Fruit fly (Drosophila melanogaster) whole organism, embryonic: ENCODE measurements around the gene HINT1.

Source experiments
- Antp ChIP-seq: fragments of 200-800 bp; sonication (Bioruptor generic); optimal IDR thresholded peaks from 3 replicates; lab custom pipeline; 2016; ENCODE audit warnings: missing biosample characterization, missing genetic modification characterization
- Bteb2 ChIP-seq: fragments of 200-800 bp; sonication (Bioruptor generic); optimal IDR thresholded peaks from 2 replicates; lab custom pipeline; 2016; ENCODE audit warnings: missing biosample characterization, missing genetic modification characterization
- C15 ChIP-seq: fragments of 200-800 bp; sonication (Bioruptor generic); IDR thresholded peaks from 3 replicates; pipeline ENCODE4 v1.3.6; 2022; ENCODE audit warnings: missing biosample characterization, missing genetic modification characterization
- CG11695 ChIP-seq: fragments of 200-800 bp; sonication (Bioruptor generic); IDR thresholded peaks from 3 replicates; pipeline ENCODE4 v1.3.6; 2022; ENCODE audit warnings: missing biosample characterization, missing genetic modification characterization
- CG12071 ChIP-seq: fragments of 200-800 bp; sonication (Bioruptor generic); optimal IDR thresholded peaks from 3 replicates; lab custom pipeline; 2018; ENCODE audit warnings: missing biosample characterization, mild to moderate bottlenecking, missing genetic modification characterization
- CG12236 ChIP-seq: fragments of 200-800 bp; sonication (Bioruptor generic); optimal IDR thresholded peaks from 2 replicates; lab custom pipeline; 2016; ENCODE audit warnings: missing biosample characterization, missing genetic modification characterization
- CG12659 ChIP-seq: fragments of 200-800 bp; sonication (Bioruptor generic); optimal IDR thresholded peaks from 3 replicates; lab custom pipeline; 2017; ENCODE audit warnings: mild to moderate bottlenecking, missing biosample characterization, missing genetic modification reagents, missing genetic modification characterization
- CG13775 ChIP-seq: fragments of 200-800 bp; sonication (Bioruptor generic); optimal IDR thresholded peaks from 3 replicates; lab custom pipeline; 2017; ENCODE audit warnings: missing biosample characterization, mild to moderate bottlenecking, missing genetic modification characterization
- CG13894 ChIP-seq: fragments of 200-800 bp; sonication (Bioruptor generic); optimal IDR thresholded peaks from 3 replicates; lab custom pipeline; 2018; ENCODE audit warnings: missing biosample characterization, mild to moderate bottlenecking, missing genetic modification characterization, moderate library complexity
- CG14014 ChIP-seq: fragments of 200-800 bp; sonication (Bioruptor generic); IDR thresholded peaks from 2 replicates; pipeline ENCODE4 v1.3.6; 2022; ENCODE audit warnings: missing biosample characterization, missing genetic modification characterization
- CG14441 ChIP-seq: fragments of 200-800 bp; sonication (Bioruptor generic); IDR thresholded peaks from 2 replicates; pipeline ENCODE4 v1.3.6; 2022; ENCODE audit warnings: missing biosample characterization, missing genetic modification characterization
- CG15479 ChIP-seq: fragments of 200-800 bp; sonication (Bioruptor generic); optimal IDR thresholded peaks from 3 replicates; lab custom pipeline; 2019; ENCODE audit warnings: missing biosample characterization, mild to moderate bottlenecking, missing genetic modification characterization, moderate library complexity
- CG17912 ChIP-seq: fragments of 200-800 bp; sonication (Bioruptor generic); optimal IDR thresholded peaks from 2 replicates; lab custom pipeline; 2018; ENCODE audit warnings: missing biosample characterization, mild to moderate bottlenecking, missing genetic modification characterization
- CG18619 ChIP-seq: fragments of 200-800 bp; sonication (Bioruptor generic); optimal IDR thresholded peaks from 3 replicates; lab custom pipeline; 2017; ENCODE audit warnings: missing biosample characterization, mild to moderate bottlenecking, missing genetic modification characterization
- CG3065 ChIP-seq: fragments of 200-800 bp; sonication (Bioruptor generic); optimal IDR thresholded peaks from 2 replicates; lab custom pipeline; 2016; ENCODE audit warnings: missing biosample characterization, missing genetic modification characterization
- CG31365 ChIP-seq: fragments of 200-800 bp; sonication (Bioruptor generic); optimal IDR thresholded peaks from 2 replicates; lab custom pipeline; 2018; ENCODE audit warnings: missing biosample characterization, mild to moderate bottlenecking, missing genetic modification characterization
- CG4820 ChIP-seq: fragments of 200-800 bp; sonication (Bioruptor generic); optimal IDR thresholded peaks from 3 replicates; lab custom pipeline; 2016; ENCODE audit warnings: missing biosample characterization, missing genetic modification characterization
- CG6654 ChIP-seq: fragments of 200-800 bp; sonication (Bioruptor generic); optimal IDR thresholded peaks from 2 replicates; lab custom pipeline; 2017; ENCODE audit warnings: missing biosample characterization, mild to moderate bottlenecking, missing genetic modification characterization
- CG6765 ChIP-seq: fragments of 200-800 bp; sonication (Bioruptor generic); optimal IDR thresholded peaks from 3 replicates; lab custom pipeline; 2017; ENCODE audit warnings: missing biosample characterization, mild to moderate bottlenecking, missing genetic modification characterization
- CG9727 ChIP-seq: fragments of 200-800 bp; sonication (Bioruptor generic); optimal IDR thresholded peaks from 3 replicates; lab custom pipeline; 2017; ENCODE audit warnings: missing biosample characterization, mild to moderate bottlenecking, missing genetic modification characterization
- Dfd ChIP-seq, 2 experiments: fragments of >200 bp; optimal IDR thresholded peaks; 2 replicates each; lab custom pipeline; 2017; ENCODE audit warnings: missing biosample characterization in 2 of 2, missing genetic modification characterization in 2 of 2
- E2f1 ChIP-seq: fragments of 200-800 bp; sonication (Bioruptor generic); IDR thresholded peaks from 2 replicates; pipeline ENCODE4 v1.3.6; 2022; ENCODE audit warnings: missing biosample characterization, missing genetic modification characterization
- Eip74EF ChIP-seq, 2 experiments: fragments of 200-800 bp in 1 of 2; fragments of >200 bp in 1 of 2; sonication (Bioruptor generic) in 1 of 2; optimal IDR thresholded peaks; 2 replicates each; lab custom pipeline; 2017 to 2019; ENCODE audit warnings: missing biosample characterization in 2 of 2, missing genetic modification characterization in 2 of 2, mild to moderate bottlenecking in 1 of 2, moderate library complexity in 1 of 2
- Ets97D ChIP-seq: fragments of 200-800 bp; sonication (Bioruptor generic); optimal IDR thresholded peaks from 3 replicates; lab custom pipeline; 2016; ENCODE audit warnings: missing biosample characterization, missing genetic modification characterization
- H15 ChIP-seq: fragments of 200-800 bp; sonication (Bioruptor generic); IDR thresholded peaks from 3 replicates; pipeline ENCODE4 v1.3.6; 2022; ENCODE audit warnings: missing biosample characterization, missing genetic modification characterization
- HLHmδ ChIP-seq: fragments of 200-800 bp; sonication (Bioruptor generic); optimal IDR thresholded peaks from 2 replicates; lab custom pipeline; 2018; ENCODE audit warnings: missing biosample characterization, mild to moderate bottlenecking, missing genetic modification characterization, moderate library complexity
- HmgD ChIP-seq: fragments of 200-800 bp; sonication (Bioruptor generic); optimal IDR thresholded peaks from 3 replicates; lab custom pipeline; 2016; ENCODE audit warnings: missing biosample characterization, missing genetic modification characterization
- Hmr ChIP-seq: fragments of 200-800 bp; sonication (Bioruptor generic); optimal IDR thresholded peaks from 3 replicates; lab custom pipeline; 2017; ENCODE audit warnings: mild to moderate bottlenecking, missing biosample characterization, missing genetic modification reagents, missing genetic modification characterization
- Mad ChIP-seq: fragments of 200-800 bp; sonication (Bioruptor generic); optimal IDR thresholded peaks from 2 replicates; lab custom pipeline; 2016; ENCODE audit warnings: missing biosample characterization, missing genetic modification characterization
- Opbp ChIP-seq: fragments of 200-800 bp; sonication (Bioruptor generic); IDR thresholded peaks from 3 replicates; pipeline ENCODE4 v1.3.6; 2022; ENCODE audit warnings: missing biosample characterization, missing genetic modification characterization; ENCODE audit not compliant: partially characterized antibody
- Sry-δ ChIP-seq: fragments of 200-800 bp; sonication (Bioruptor generic); optimal IDR thresholded peaks from 2 replicates; lab custom pipeline; 2016; ENCODE audit warnings: missing biosample characterization, missing genetic modification characterization
- TFAM ChIP-seq: fragments of 200-800 bp; sonication (Bioruptor generic); optimal IDR thresholded peaks from 2 replicates; lab custom pipeline; 2017; ENCODE audit warnings: missing biosample characterization, missing genetic modification characterization, inconsistent platforms
- YL-1 ChIP-seq: fragments of 200-800 bp; sonication (Bioruptor generic); optimal IDR thresholded peaks from 3 replicates; lab custom pipeline; 2017; ENCODE audit warnings: missing biosample characterization, mild to moderate bottlenecking, missing genetic modification characterization
- ab ChIP-seq: fragments of 200-800 bp; sonication (Bioruptor generic); optimal IDR thresholded peaks from 2 replicates; lab custom pipeline; 2016; ENCODE audit warnings: missing biosample characterization, missing genetic modification characterization
- ac ChIP-seq: fragments of 200-800 bp; sonication (Bioruptor generic); optimal IDR thresholded peaks from 3 replicates; lab custom pipeline; 2017; ENCODE audit warnings: missing biosample characterization, mild to moderate bottlenecking, missing genetic modification characterization
- al ChIP-seq: fragments of 200-800 bp; sonication (Bioruptor generic); IDR thresholded peaks from 2 replicates; pipeline ENCODE4 v1.3.6; 2022; ENCODE audit warnings: missing biosample characterization, missing genetic modification characterization
- caup ChIP-seq: fragments of 200-800 bp; sonication (Bioruptor generic); optimal IDR thresholded peaks from 3 replicates; lab custom pipeline; 2017; ENCODE audit warnings: missing biosample characterization, mild to moderate bottlenecking, missing genetic modification characterization, moderate library complexity; ENCODE audit not compliant: severe bottlenecking
- corto ChIP-seq: fragments of 200-800 bp; sonication (Bioruptor generic); optimal IDR thresholded peaks from 2 replicates; lab custom pipeline; 2016; ENCODE audit warnings: missing biosample characterization, mild to moderate bottlenecking, missing genetic modification characterization, moderate library complexity
- crc ChIP-seq: fragments of 200-800 bp; sonication (Bioruptor generic); optimal IDR thresholded peaks from 2 replicates; lab custom pipeline; 2016; ENCODE audit warnings: missing biosample characterization, missing genetic modification characterization
- ems ChIP-seq: fragments of 200-800 bp; sonication (Bioruptor generic); optimal IDR thresholded peaks from 3 replicates; lab custom pipeline; 2016; ENCODE audit warnings: missing biosample characterization, missing genetic modification characterization
- lbe ChIP-seq: fragments of 200-800 bp; sonication (Bioruptor generic); optimal IDR thresholded peaks from 2 replicates; lab custom pipeline; 2016; ENCODE audit warnings: missing biosample characterization, mild to moderate bottlenecking, missing genetic modification characterization
- mld ChIP-seq: fragments of 200-800 bp; sonication (Bioruptor generic); IDR thresholded peaks from 3 replicates; pipeline ENCODE4 v1.3.6; 2022; ENCODE audit warnings: missing biosample characterization, missing genetic modification characterization; ENCODE audit not compliant: partially characterized antibody
- nau ChIP-seq: fragments of 200-800 bp; sonication (Bioruptor generic); optimal IDR thresholded peaks from 3 replicates; lab custom pipeline; 2017; ENCODE audit warnings: missing biosample characterization, mild to moderate bottlenecking, missing genetic modification characterization, missing genetic modification reagents
- pb ChIP-seq: fragments of 200-800 bp; sonication (Bioruptor generic); optimal IDR thresholded peaks from 3 replicates; lab custom pipeline; 2016; ENCODE audit warnings: missing biosample characterization, missing genetic modification characterization
- pfk ChIP-seq: fragments of 200-800 bp; sonication (Bioruptor generic); optimal IDR thresholded peaks from 2 replicates; lab custom pipeline; 2018; ENCODE audit warnings: missing biosample characterization, mild to moderate bottlenecking, missing genetic modification characterization, moderate library complexity
- pzg ChIP-seq: fragments of 200-800 bp; sonication (Bioruptor generic); optimal IDR thresholded peaks from 3 replicates; lab custom pipeline; 2018; ENCODE audit warnings: missing biosample characterization, mild to moderate bottlenecking, missing genetic modification characterization, moderate library complexity
- row ChIP-seq: fragments of 200-800 bp; sonication (Bioruptor generic); IDR thresholded peaks from 3 replicates; pipeline ENCODE4 v1.3.6; 2022; ENCODE audit warnings: missing biosample characterization, missing genetic modification characterization
- vnd ChIP-seq: fragments of 200-800 bp; sonication (Bioruptor generic); IDR thresholded peaks from 3 replicates; pipeline ENCODE4 v1.3.6; 2022; ENCODE audit warnings: missing biosample characterization, missing genetic modification characterization; ENCODE audit not compliant: partially characterized antibody

Gene HINT1

dm6 chr2L:2754437-2755322 lies 15.3 kb upstream of the HINT1 start (continued):
- peak; percentile 50 for TF ChIP-seq Antp
- peak; percentile 83 for TF ChIP-seq crc
- TF ChIP-seq CG31365 (tag; lab: Kevin White, UChicago), result peak; percentile 73
- TF ChIP-seq CG17912, result peak; percentile 75
- TF ChIP-seq nau (GFP tag; lab: Kevin White, UChicago), result peak; percentile 87
- no peak for TF ChIP-seq lbe
- TF ChIP-seq pzg (GFP tag; lab: Kevin White, UChicago), result no peak
- peak; percentile 85 for TF ChIP-seq CG9727
- peak; percentile 85 for TF ChIP-seq CG12071
- no peak for TF ChIP-seq E2f1
- no peak for TF ChIP-seq al (GFP tag; lab: Robert Waterston, UW)
- TF ChIP-seq YL-1, result peak; percentile 76
- TF ChIP-seq Mad (GFP tag; lab: Kevin White, UChicago), result peak; percentile 42
- peak; percentile 77 for TF ChIP-seq ems (GFP tag; lab: Kevin White, UChicago)
- no peak for TF ChIP-seq vnd
- TF ChIP-seq pfk (GFP tag; lab: Kevin White, UChicago), result peak; percentile 63
- peak; percentile 82 for TF ChIP-seq HLHmδ (GFP tag; lab: Kevin White, UChicago)
- no peak for TF ChIP-seq Ets97D
- TF ChIP-seq CG6654 (GFP tag; lab: Kevin White, UChicago), result peak; percentile 53
- no peak for TF ChIP-seq ab (GFP tag; lab: Kevin White, UChicago)
- peak in 1 of 2 experiments; percentile 14 for TF ChIP-seq Dfd (GFP tag; optimal IDR thresholded peaks at IDR 0.05; lab: Kevin White, UChicago)
- no peak for TF ChIP-seq CG3065 (GFP tag; lab: Kevin White, UChicago)
- peak; percentile 50 for TF ChIP-seq CG15479
- peak; percentile 86 for TF ChIP-seq Hmr (GFP tag; lab: Kevin White, UChicago)
- TF ChIP-seq CG6765, result peak; percentile 90
- peak; percentile 66 for TF ChIP-seq Bteb2 (GFP tag; lab: Kevin White, UChicago)
- TF ChIP-seq CG18619 (GFP tag; lab: Kevin White, UChicago), result peak; percentile 83
- TF ChIP-seq CG13775 (GFP tag; lab: Kevin White, UChicago), result peak; percentile 77
- TF ChIP-seq CG14014 (GFP tag; lab: Robert Waterston, UW), result no peak
- no peak for TF ChIP-seq row
- peak; percentile 84 for TF ChIP-seq CG12659 (GFP tag; lab: Kevin White, UChicago)
- peak; percentile 70 for TF ChIP-seq pb
- no peak for TF ChIP-seq corto (GFP tag; lab: Kevin White, UChicago)
- no peak for TF ChIP-seq CG11695
- TF ChIP-seq HmgD (GFP tag; lab: Kevin White, UChicago), result peak; percentile 18
- peak in 1 of 2 experiments; percentile 67 for TF ChIP-seq Eip74EF (GFP tag; optimal IDR thresholded peaks at IDR 0.05; lab: Kevin White, UChicago)
- TF ChIP-seq CG13894 (tag; lab: Kevin White, UChicago), result peak; percentile 82
- peak; percentile 65 for TF ChIP-seq TFAM (GFP tag; lab: Kevin White, UChicago)
- no peak for TF ChIP-seq ac (GFP tag; lab: Kevin White, UChicago)
- TF ChIP-seq H15, result no peak
- no peak for TF ChIP-seq Opbp (GFP tag; lab: Robert Waterston, UW)
- peak; percentile 65 for TF ChIP-seq CG4820 (GFP tag; lab: Kevin White, UChicago)
- TF ChIP-seq caup (GFP tag; lab: Kevin White, UChicago), result peak; percentile 86
- TF ChIP-seq CG14441 (GFP tag; lab: Robert Waterston, UW), result no peak
- no peak for TF ChIP-seq mld (GFP tag; lab: Robert Waterston, UW)
- TF ChIP-seq C15 (GFP tag; lab: Robert Waterston, UW), result no peak
- peak; percentile 0 for TF ChIP-seq Sry-δ (GFP tag; lab: Kevin White, UChicago)
- peak; percentile 81 for TF ChIP-seq CG12236 (GFP tag; lab: Kevin White, UChicago)
